Worm (Caenorhabditis elegans): Measurements from ENCODE around the gene brap-2.

brap-2 gene

ce11 chrII:5426470-5426869 lies 33.5 kb upstream of the brap-2 start:
- TF ChIP-seq fkh-2 (tag; optimal IDR thresholded peaks at IDR 0.05) (no peak), elt-2 (tag; optimal IDR thresholded peaks at IDR 0.05) (peak; percentile 61)

ce11 chrII:5426054-5426453 lies 33.1 kb upstream of the brap-2 start:
- peak; percentile 85 for TF ChIP-seq pha-4 (tag; optimal IDR thresholded peaks at IDR 0.05)
- no peak for TF ChIP-seq nhr-43 (tag; optimal IDR thresholded peaks at IDR 0.05; ENCODE audit: poor library complexity, severe bottlenecking)
- peak; percentile 85 for TF ChIP-seq elt-2 (tag; optimal IDR thresholded peaks at IDR 0.05)
- peak; percentile 6 for TF ChIP-seq egl-27 (tag; optimal IDR thresholded peaks at IDR 0.05)
- no peak for TF ChIP-seq elt-1 (tag; optimal IDR thresholded peaks at IDR 0.05)
- TF ChIP-seq nhr-23 (tag; optimal IDR thresholded peaks at IDR 0.05), result peak; percentile 46
- TF ChIP-seq eor-1 (tag; optimal IDR thresholded peaks at IDR 0.05), result no peak
- TF ChIP-seq jun-1 (tag; optimal IDR thresholded peaks at IDR 0.05), result peak; percentile 11
- no peak for TF ChIP-seq lin-15B (tag; optimal IDR thresholded peaks at IDR 0.05)
- no peak for TF ChIP-seq nhr-12 (tag; optimal IDR thresholded peaks at IDR 0.05)
- peak; percentile 66 for TF ChIP-seq ama-1 (optimal IDR thresholded peaks at IDR 0.05)
- peak; percentile 49 for TF ChIP-seq hmg-11 (tag; optimal IDR thresholded peaks at IDR 0.05)
- TF ChIP-seq nhr-25 (tag; optimal IDR thresholded peaks at IDR 0.05), result peak; percentile 49
- peak; percentile 32 for TF ChIP-seq ceh-28 (tag; optimal IDR thresholded peaks at IDR 0.05)
- peak; percentile 82 for TF ChIP-seq nfya-1 (tag; optimal IDR thresholded peaks at IDR 0.05; ENCODE audit: insufficient read depth)
- TF ChIP-seq lin-39 (tag; optimal IDR thresholded peaks at IDR 0.05), result peak; percentile 13
- no peak for TF ChIP-seq snpc-4 (tag; optimal IDR thresholded peaks at IDR 0.05)

- TF ChIP-seq ceh-82 (tag; optimal IDR thresholded peaks at IDR 0.05), result no peak
- TF ChIP-seq aly-2 (tag; optimal IDR thresholded peaks at IDR 0.05), result no peak
- TF ChIP-seq R02D3.7 (tag; optimal IDR thresholded peaks at IDR 0.05), result no peak
- TF ChIP-seq snpc-4 (tag; optimal IDR thresholded peaks at IDR 0.05), result no peak
- no peak for TF ChIP-seq nhr-77 (tag; optimal IDR thresholded peaks at IDR 0.05)
- no peak for TF ChIP-seq elt-3 (tag; optimal IDR thresholded peaks at IDR 0.05)
- no peak for TF ChIP-seq lin-39 (tag; optimal IDR thresholded peaks at IDR 0.05)
- TF ChIP-seq nhr-67 (tag; optimal IDR thresholded peaks at IDR 0.05), result no peak
- no peak for TF ChIP-seq daf-12 (tag; optimal IDR thresholded peaks at IDR 0.05)
These were observed 32.6 kb upstream of the brap-2 start, which contains the start of gene F07F6.8 for ce11 chrII:5425633-5426032. Gene F07F6.8, minus strand, starts transcription at chrII:5425733.

- TF ChIP-seq tbx-2 (tag; optimal IDR thresholded peaks at IDR 0.05), result no peak
- peak; percentile 6 for TF ChIP-seq elt-2 (tag; optimal IDR thresholded peaks at IDR 0.05)
- no peak for TF ChIP-seq ztf-4 (tag; optimal IDR thresholded peaks at IDR 0.05)
- TF ChIP-seq nfya-1 (tag; optimal IDR thresholded peaks at IDR 0.05; ENCODE audit: insufficient read depth), result no peak
- TF ChIP-seq sea-2 (GFP tag; optimal IDR thresholded peaks at IDR 0.05), result no peak
- no peak for TF ChIP-seq R02D3.7 (tag; optimal IDR thresholded peaks at IDR 0.05)
These were observed 30.8 kb upstream of the brap-2 start, which contains the start of gene F07F6.7 for ce11 chrII:5423832-5424231. Gene F07F6.7, minus strand, starts transcription at chrII:5423858.

ce11 chrII:5420947-5421614 lies 28.1 kb upstream of the brap-2 start, which contains the start of gene tofu-6:
Gene tofu-6, plus strand, starts transcription at chrII:5421248.
- TF ChIP-seq pqm-1 (tag; optimal IDR thresholded peaks at IDR 0.05) (no peak), nhr-25 (tag; optimal IDR thresholded peaks at IDR 0.05) (peak; percentile 13), tbx-2 (tag; optimal IDR thresholded peaks at IDR 0.05) (no peak), eor-1 (tag; optimal IDR thresholded peaks at IDR 0.05) (no peak), nhr-43 (tag; optimal IDR thresholded peaks at IDR 0.05; ENCODE audit: poor library complexity, severe bottlenecking) (no peak), elt-1 (tag; optimal IDR thresholded peaks at IDR 0.05) (no peak), pha-4 (tag; optimal IDR thresholded peaks at IDR 0.05) (peak; percentile 71), hmg-11 (tag; optimal IDR thresholded peaks at IDR 0.05) (no peak), nfya-1 (tag; optimal IDR thresholded peaks at IDR 0.05; ENCODE audit: insufficient read depth) (peak; percentile 45), egl-27 (tag; optimal IDR thresholded peaks at IDR 0.05) (no peak), mdl-1 (tag; optimal IDR thresholded peaks at IDR 0.05) (no peak), lin-15B (tag; optimal IDR thresholded peaks at IDR 0.05) (no peak), snpc-4 (tag; optimal IDR thresholded peaks at IDR 0.05) (no peak)

- no peak for TF ChIP-seq mdl-1 (tag; optimal IDR thresholded peaks at IDR 0.05)
- no peak for TF ChIP-seq nhr-43 (tag; optimal IDR thresholded peaks at IDR 0.05; ENCODE audit: poor library complexity, severe bottlenecking)
- TF ChIP-seq elt-2 (tag; optimal IDR thresholded peaks at IDR 0.05), result no peak
- TF ChIP-seq pha-4 (tag; optimal IDR thresholded peaks at IDR 0.05), result no peak
- TF ChIP-seq egl-27 (tag; optimal IDR thresholded peaks at IDR 0.05), result no peak
- no peak for TF ChIP-seq eor-1 (tag; optimal IDR thresholded peaks at IDR 0.05)
- no peak for TF ChIP-seq ZK546.5 (tag; optimal IDR thresholded peaks at IDR 0.05)
- TF ChIP-seq elt-3 (tag; optimal IDR thresholded peaks at IDR 0.05), result no peak
- TF ChIP-seq unc-39 (tag; optimal IDR thresholded peaks at IDR 0.05), result no peak
- TF ChIP-seq tbx-2 (tag; optimal IDR thresholded peaks at IDR 0.05), result no peak
These were observed 25.9 kb upstream of the brap-2 start, which contains the start of gene EEED8.15 for ce11 chrII:5418929-5419328. Gene EEED8.15, plus strand, starts transcription at chrII:5419229.

All from whole organism, L3 larva.